Fruit fly (Drosophila melanogaster): ENCODE results near the gene Rab9.

Rab9 gene

dm6 chr2L:19415133-19415532 is 17.2 kb upstream of the Rab9 start:
- TF ChIP-seq CG12605 (GFP tag; IDR thresholded peaks at IDR 0.05) (no peak), CG9948 (tag; optimal IDR thresholded peaks at IDR 0.05) (no peak), EcR (GFP tag; optimal IDR thresholded peaks at IDR 0.05) (no peak), Ets98B (GFP tag; IDR thresholded peaks at IDR 0.05) (no peak), fd96Ca (GFP tag; IDR thresholded peaks at IDR 0.05) (no peak), CG13204 (GFP tag; optimal IDR thresholded peaks at IDR 0.05) (no peak), CG15710 (tag; optimal IDR thresholded peaks at IDR 0.05) (no peak), Pif1B (GFP tag; optimal IDR thresholded peaks at IDR 0.05) (no peak), CG17806 (tag; optimal IDR thresholded peaks at IDR 0.05) (no peak), CG8159 (tag; optimal IDR thresholded peaks at IDR 0.05) (no peak), CG4496 (GFP tag; IDR thresholded peaks at IDR 0.05) (no peak), CG14655 (GFP tag; optimal IDR thresholded peaks at IDR 0.05) (no peak), Snoo (tag; optimal IDR thresholded peaks at IDR 0.05) (no peak), CG32121 (GFP tag; IDR thresholded peaks at IDR 0.05) (no peak), D1 (tag; optimal IDR thresholded peaks at IDR 0.05) (no peak), CG34367 (tag; optimal IDR thresholded peaks at IDR 0.05) (no peak), CG10348 (GFP tag; IDR thresholded peaks at IDR 0.05) (no peak), gl (tag; optimal IDR thresholded peaks at IDR 0.05) (no peak)

- no peak for TF ChIP-seq CG9948 (tag; optimal IDR thresholded peaks at IDR 0.05)
- TF ChIP-seq CG34367 (tag; optimal IDR thresholded peaks at IDR 0.05), result no peak
- no peak for TF ChIP-seq D1 (tag; optimal IDR thresholded peaks at IDR 0.05)
- TF ChIP-seq CG12605 (GFP tag; IDR thresholded peaks at IDR 0.05), result no peak
- no peak for TF ChIP-seq CG13204 (GFP tag; optimal IDR thresholded peaks at IDR 0.05)
- TF ChIP-seq CG10348 (GFP tag; IDR thresholded peaks at IDR 0.05), result no peak
- TF ChIP-seq CG14655 (GFP tag; optimal IDR thresholded peaks at IDR 0.05), result no peak
- TF ChIP-seq Snoo (tag; optimal IDR thresholded peaks at IDR 0.05), result no peak
- no peak for TF ChIP-seq gl (tag; optimal IDR thresholded peaks at IDR 0.05)
- no peak for TF ChIP-seq rn (GFP tag; IDR thresholded peaks at IDR 0.05)
- no peak for TF ChIP-seq EcR (GFP tag; optimal IDR thresholded peaks at IDR 0.05)
- TF ChIP-seq CG8159 (tag; optimal IDR thresholded peaks at IDR 0.05), result no peak
- no peak for TF ChIP-seq CG17806 (tag; optimal IDR thresholded peaks at IDR 0.05)
- TF ChIP-seq CG8301 (tag; optimal IDR thresholded peaks at IDR 0.05), result no peak
These were observed 16.5 kb upstream of the Rab9 start for dm6 chr2L:19415859-19416258.

- no peak for TF ChIP-seq EcR (GFP tag; optimal IDR thresholded peaks at IDR 0.05)
- TF ChIP-seq D1 (tag; optimal IDR thresholded peaks at IDR 0.05), result no peak
- TF ChIP-seq CG8159 (tag; optimal IDR thresholded peaks at IDR 0.05), result peak; percentile 2
- TF ChIP-seq Pif1B (GFP tag; optimal IDR thresholded peaks at IDR 0.05), result peak; percentile 49
- TF ChIP-seq Snoo (tag; optimal IDR thresholded peaks at IDR 0.05), result no peak
- TF ChIP-seq CG12605 (GFP tag; IDR thresholded peaks at IDR 0.05), result peak; percentile 27; the same call in 1 of the 2 replicates
- TF ChIP-seq gl (tag; optimal IDR thresholded peaks at IDR 0.05), result no peak
- TF ChIP-seq Pif1A (GFP tag; optimal IDR thresholded peaks at IDR 0.05), result peak; percentile 54
- TF ChIP-seq CG8301 (tag; optimal IDR thresholded peaks at IDR 0.05), result peak; percentile 71
- peak; percentile 4 for TF ChIP-seq CG17806 (tag; optimal IDR thresholded peaks at IDR 0.05)
- TF ChIP-seq Ets98B (GFP tag; IDR thresholded peaks at IDR 0.05), result peak; percentile 84
- TF ChIP-seq CG32121 (GFP tag; IDR thresholded peaks at IDR 0.05), result peak; percentile 83
- peak; percentile 91 for TF ChIP-seq CG4496 (GFP tag; IDR thresholded peaks at IDR 0.05)
- TF ChIP-seq rn (GFP tag; IDR thresholded peaks at IDR 0.05), result peak; percentile 48; the same call in 1 of the 2 replicates
- peak; percentile 62 for TF ChIP-seq CG10348 (GFP tag; IDR thresholded peaks at IDR 0.05)
- no peak for TF ChIP-seq CG15710 (tag; optimal IDR thresholded peaks at IDR 0.05)
- no peak for TF ChIP-seq fd96Ca (GFP tag; IDR thresholded peaks at IDR 0.05)
- TF ChIP-seq CG14655 (GFP tag; optimal IDR thresholded peaks at IDR 0.05), result peak; percentile 66
- TF ChIP-seq CG34367 (tag; optimal IDR thresholded peaks at IDR 0.05), result no peak
- no peak for TF ChIP-seq CG13204 (GFP tag; optimal IDR thresholded peaks at IDR 0.05)
- TF ChIP-seq CG9948 (tag; optimal IDR thresholded peaks at IDR 0.05), result peak; percentile 12
These were observed 15.5 kb upstream of the Rab9 start, which contains the start of gene Lectin-galC1 for dm6 chr2L:19416602-19417497. Gene Lectin-galC1, plus strand, starts transcription at chr2L:19417447.

dm6 chr2L:19418017-19418416 is 14.4 kb upstream of the Rab9 start, which contains the start of gene lectin-37Da:
Gene lectin-37Da, plus strand, starts transcription at chr2L:19418317.
- no peak for TF ChIP-seq CG4496 (GFP tag; IDR thresholded peaks at IDR 0.05)
- TF ChIP-seq CG17806 (tag; optimal IDR thresholded peaks at IDR 0.05), result no peak
- TF ChIP-seq fd96Ca (GFP tag; IDR thresholded peaks at IDR 0.05), result no peak
- no peak for TF ChIP-seq Pif1A (GFP tag; optimal IDR thresholded peaks at IDR 0.05)
- no peak for TF ChIP-seq D1 (tag; optimal IDR thresholded peaks at IDR 0.05)
- TF ChIP-seq CG8159 (tag; optimal IDR thresholded peaks at IDR 0.05), result no peak
- no peak for TF ChIP-seq CG12605 (GFP tag; IDR thresholded peaks at IDR 0.05)
- no peak for TF ChIP-seq CG13204 (GFP tag; optimal IDR thresholded peaks at IDR 0.05)
- no peak for TF ChIP-seq CG15710 (tag; optimal IDR thresholded peaks at IDR 0.05)
- TF ChIP-seq CG34367 (tag; optimal IDR thresholded peaks at IDR 0.05), result no peak
- TF ChIP-seq EcR (GFP tag; optimal IDR thresholded peaks at IDR 0.05), result no peak
- TF ChIP-seq CG8301 (tag; optimal IDR thresholded peaks at IDR 0.05), result no peak
- TF ChIP-seq CG14655 (GFP tag; optimal IDR thresholded peaks at IDR 0.05), result no peak
- no peak for TF ChIP-seq CG32121 (GFP tag; IDR thresholded peaks at IDR 0.05)
- TF ChIP-seq rn (GFP tag; IDR thresholded peaks at IDR 0.05), result no peak
- no peak for TF ChIP-seq CG9948 (tag; optimal IDR thresholded peaks at IDR 0.05)
- TF ChIP-seq gl (tag; optimal IDR thresholded peaks at IDR 0.05), result no peak
- TF ChIP-seq Ets98B (GFP tag; IDR thresholded peaks at IDR 0.05), result no peak
- TF ChIP-seq Pif1B (GFP tag; optimal IDR thresholded peaks at IDR 0.05), result no peak
- no peak for TF ChIP-seq Snoo (tag; optimal IDR thresholded peaks at IDR 0.05)

- TF ChIP-seq gl (tag; optimal IDR thresholded peaks at IDR 0.05), result no peak
These were observed 13.5 kb upstream of the Rab9 start, which contains the start of gene lectin-37Db for dm6 chr2L:19418872-19419271. Gene lectin-37Db, plus strand, starts transcription at chr2L:19419075.

All from whole organism, pupa.